Worm (Caenorhabditis elegans): ENCODE data around the gene hlh-14.

hlh-14 gene

DNA sequence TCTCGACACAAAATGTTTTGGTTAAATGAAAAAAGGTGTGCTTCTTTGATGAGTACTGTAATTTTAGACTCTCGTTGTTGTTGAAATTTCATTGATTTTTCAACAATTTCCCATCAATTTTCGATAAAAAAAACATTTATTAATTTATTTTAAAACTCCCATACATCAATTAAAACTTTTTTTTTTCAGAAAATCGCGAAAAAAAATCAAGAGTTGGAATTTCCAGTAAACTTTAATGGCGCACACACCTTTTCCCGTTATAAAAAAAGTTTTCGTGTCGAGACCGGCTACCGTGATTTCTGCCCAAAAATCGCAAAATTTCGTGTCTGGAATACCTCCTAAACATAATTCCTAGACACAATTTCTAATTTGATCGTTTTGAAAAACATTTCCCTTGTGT is 43.9 kb downstream of the hlh-14 start, which contains the start of gene C25H3.14:
Gene C25H3.14, plus strand, starts transcription at position 301 of the 400 bp plus-strand sequence.
- TF ChIP-seq tab-1 (GFP tag; IDR thresholded peaks at IDR 0.05) (no peak), med-1 (GFP tag; optimal IDR thresholded peaks at IDR 0.05; ENCODE audit: insufficient read depth) (no peak), ref-1 (GFP tag; conservative IDR thresholded peaks at IDR 0.05) (no peak)

DNA sequence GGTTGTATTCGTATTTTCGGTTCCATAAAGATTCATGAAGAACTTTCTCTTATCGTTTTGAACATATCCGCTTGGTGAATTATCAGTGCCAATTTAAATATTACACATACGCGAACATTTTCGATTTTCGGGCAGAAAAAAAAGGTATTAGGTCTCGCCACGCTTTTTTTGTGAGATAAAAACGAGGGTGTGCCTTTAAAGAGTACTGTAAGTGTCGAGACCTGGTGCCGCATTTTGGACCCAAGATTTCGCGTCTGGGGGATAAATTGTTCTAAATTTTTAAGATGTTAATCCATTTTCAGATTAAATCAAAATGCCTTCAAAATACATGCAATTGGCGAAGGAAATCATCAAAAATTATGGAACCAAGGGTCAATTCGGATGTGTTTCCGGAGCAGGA is 44.8 kb downstream of the hlh-14 start, which contains the start of gene C25H3.3:
Gene C25H3.3, plus strand, starts transcription at position 301 of the 400 bp plus-strand sequence.
- TF ChIP-seq ztf-23 (GFP tag; IDR thresholded peaks at IDR 0.05) (no peak), cog-1 (tag; optimal IDR thresholded peaks at IDR 0.05) (no peak), ref-1 (GFP tag; conservative IDR thresholded peaks at IDR 0.05) (no peak), med-1 (GFP tag; optimal IDR thresholded peaks at IDR 0.05; ENCODE audit: insufficient read depth) (no peak), klf-2 (GFP tag; conservative IDR thresholded peaks at IDR 0.05) (no peak), ztf-29 (GFP tag; IDR thresholded peaks at IDR 0.05) (no peak), T22C8.4 (GFP tag; IDR thresholded peaks at IDR 0.05) (no peak), tab-1 (GFP tag; IDR thresholded peaks at IDR 0.05) (no peak), flt-1 (GFP tag; IDR thresholded peaks at IDR 0.05) (no peak)

DNA sequence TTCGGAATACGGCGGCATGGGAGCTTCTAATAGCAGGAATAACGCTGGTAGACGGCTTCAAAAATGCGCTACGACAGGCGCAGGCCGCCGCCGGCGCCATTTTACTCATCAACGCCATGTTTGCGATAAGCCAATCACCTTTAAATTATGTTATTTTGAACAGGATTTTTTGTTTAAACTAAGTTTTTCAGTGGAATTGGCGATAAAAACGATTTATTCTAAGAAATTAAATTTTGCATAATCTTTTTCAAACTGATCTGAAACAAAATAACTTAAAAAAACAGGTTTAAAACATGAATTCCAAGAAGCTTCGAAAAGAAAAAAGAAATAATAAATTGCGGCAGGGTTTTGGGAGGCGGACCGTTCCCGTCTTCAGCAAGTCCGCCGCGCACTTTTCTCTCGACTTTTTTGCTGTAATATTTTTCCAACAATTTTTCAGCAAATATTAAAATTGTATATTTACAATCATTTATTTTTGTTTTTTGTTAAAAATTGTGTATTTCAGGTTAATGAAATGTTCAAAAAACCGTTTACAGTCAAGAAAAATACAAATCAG is 47.4 kb downstream of the hlh-14 start, which contains the start of the genes ndub-5 and eif-2D:
Gene ndub-5, minus strand, starts transcription at position 138 of the 556 bp plus-strand sequence.
Gene eif-2D, plus strand, starts transcription at position 506 of the 556 bp plus-strand sequence.
- TF ChIP-seq klf-2 (GFP tag; conservative IDR thresholded peaks at IDR 0.05), result no peak
- no peak for TF ChIP-seq med-1 (GFP tag; optimal IDR thresholded peaks at IDR 0.05; ENCODE audit: insufficient read depth)

DNA sequence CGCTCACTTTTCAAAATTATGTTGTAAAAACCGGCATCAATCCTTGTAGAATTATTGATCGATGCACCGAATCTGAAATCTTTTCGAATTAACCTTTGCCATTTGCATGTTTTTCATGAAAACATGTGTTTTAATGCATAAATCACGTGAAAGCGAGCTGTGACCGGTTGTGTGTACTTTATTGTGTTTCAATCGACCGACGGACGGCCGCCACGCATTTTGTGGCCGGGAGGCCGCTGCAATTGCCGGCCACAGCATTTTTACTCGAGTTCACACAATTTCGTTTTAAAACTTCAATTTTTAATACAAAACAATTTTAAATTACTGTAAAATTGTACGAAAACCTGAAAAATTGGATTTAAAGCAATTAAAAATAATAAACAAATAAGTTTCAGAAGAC is 49.7 kb downstream of the hlh-14 start, which contains the start of gene C25H3.11:
Gene C25H3.11, minus strand, starts transcription at position 82 of the 400 bp plus-strand sequence.
- TF ChIP-seq med-1 (GFP tag; optimal IDR thresholded peaks at IDR 0.05; ENCODE audit: insufficient read depth), result no peak
- peak; percentile 46; the same call in 1 of the 2 replicates for TF ChIP-seq klf-2 (GFP tag; conservative IDR thresholded peaks at IDR 0.05)
